Fruit fly (Drosophila melanogaster) whole organism, embryonic: ENCODE data around the gene CG13069.

ENCODE experiments used
- BtbVII ChIP-seq: fragments of 200-800 bp; sonication (Bioruptor generic); optimal IDR thresholded peaks from 3 replicates; lab custom pipeline; 2017; ENCODE audit warnings: missing biosample characterization, mild to moderate bottlenecking, missing genetic modification characterization
- CG18262 ChIP-seq: fragments of 200-800 bp; optimal IDR thresholded peaks from 3 replicates; lab custom pipeline; 2019; ENCODE audit warnings: missing biosample characterization, mild to moderate bottlenecking, missing genetic modification characterization, moderate library complexity
- Hmr ChIP-seq: fragments of 200-800 bp; sonication (Bioruptor generic); optimal IDR thresholded peaks from 3 replicates; lab custom pipeline; 2017; ENCODE audit warnings: mild to moderate bottlenecking, missing biosample characterization, missing genetic modification reagents, missing genetic modification characterization
- aop ChIP-seq: fragments of 200-800 bp; sonication (Bioruptor generic); IDR thresholded peaks from 2 replicates; pipeline ENCODE4 v1.3.6; 2022; ENCODE audit warnings: missing biosample characterization, missing genetic modification characterization
- pfk ChIP-seq: fragments of 200-800 bp; sonication (Bioruptor generic); optimal IDR thresholded peaks from 2 replicates; lab custom pipeline; 2018; ENCODE audit warnings: missing biosample characterization, mild to moderate bottlenecking, missing genetic modification characterization, moderate library complexity

DNA sequence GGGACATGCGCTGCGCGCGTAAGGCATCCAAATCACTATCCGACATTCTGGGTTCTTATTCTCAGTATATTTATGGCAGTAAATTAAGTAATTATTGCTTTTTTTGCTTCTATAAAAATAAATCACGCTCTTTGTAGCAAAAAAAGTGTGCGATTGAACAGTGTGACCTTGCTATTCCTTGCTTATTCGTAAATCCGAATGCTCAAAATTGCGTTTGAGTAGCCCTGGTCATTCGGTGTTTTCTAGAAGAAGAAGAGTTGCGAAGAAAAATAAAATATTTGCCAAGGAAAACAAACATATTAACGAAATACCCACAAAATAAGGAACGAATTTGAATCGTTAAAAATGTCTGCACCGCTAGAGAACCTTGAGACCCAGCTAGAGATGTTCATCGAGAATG lies 33.3 kb upstream of the CG13069 start, which contains the start of the genes PDCD-5 and MED10:
- TF ChIP-seq Hmr (no peak), CG18262 (tag; lab: Kevin White, UChicago) (no peak), BtbVII (GFP tag; lab: Kevin White, UChicago) (no peak), aop (GFP tag; lab: Robert Waterston, UW) (no peak), pfk (no peak)
